Worm (Caenorhabditis elegans) whole organism, L2 larva: Measurements from ENCODE around the gene F47G3.1.

Source experiments
- C34F6.9 ChIP-seq: fragments of 150-350 bp; optimal IDR thresholded peaks from 2 replicates; lab custom pipeline; 2014; ENCODE audit warnings: missing biosample characterization, missing genetic modification characterization
- F13H6.1 ChIP-seq: sonication (generic microtip); optimal IDR thresholded peaks from 2 replicates; lab custom pipeline; 2016; ENCODE audit warnings: missing genetic modification characterization, missing compliant biosample characterization
- ZK546.5 ChIP-seq: sonication (generic microtip); optimal IDR thresholded peaks from 2 replicates; lab custom pipeline; 2017; ENCODE audit warnings: missing biosample characterization, missing genetic modification characterization
- alr-1 ChIP-seq: fragments of 150-350 bp; optimal IDR thresholded peaks from 2 replicates; lab custom pipeline; 2014; ENCODE audit warnings: missing biosample characterization, missing genetic modification characterization
- aly-2 ChIP-seq: fragments of 150-350 bp; optimal IDR thresholded peaks from 2 replicates; lab custom pipeline; 2014; ENCODE audit warnings: missing biosample characterization, missing genetic modification characterization
- ama-1 ChIP-seq: fragments of 150-350 bp; optimal IDR thresholded peaks from 2 replicates; lab custom pipeline; 2018; ENCODE audit warnings: inconsistent platforms
- blmp-1 ChIP-seq: sonication (generic microtip); optimal IDR thresholded peaks from 2 replicates; lab custom pipeline; 2017; ENCODE audit warnings: missing genetic modification characterization, mild to moderate bottlenecking, missing compliant biosample characterization, antibody characterized with exemption, moderate library complexity; ENCODE audit not compliant: insufficient read depth
- ceh-16 ChIP-seq: fragments of 150-350 bp; optimal IDR thresholded peaks from 2 replicates; lab custom pipeline; 2014; ENCODE audit warnings: missing biosample characterization, missing genetic modification characterization
- ceh-82 ChIP-seq: fragments of 150-350 bp; optimal IDR thresholded peaks from 2 replicates; lab custom pipeline; 2014; ENCODE audit warnings: missing biosample characterization, missing genetic modification characterization
- crh-2 ChIP-seq: sonication (generic microtip); optimal IDR thresholded peaks from 2 replicates; lab custom pipeline; 2017; ENCODE audit warnings: missing biosample characterization, missing genetic modification characterization
- dmd-4 ChIP-seq: sonication (generic microtip); optimal IDR thresholded peaks from 2 replicates; lab custom pipeline; 2017; ENCODE audit warnings: missing biosample characterization, missing genetic modification characterization
- egl-27 ChIP-seq: sonication (generic microtip); optimal IDR thresholded peaks from 3 replicates; lab custom pipeline; 2017; ENCODE audit warnings: missing biosample characterization, missing genetic modification reagents, missing genetic modification characterization
- elt-1 ChIP-seq: fragments of 150-350 bp; optimal IDR thresholded peaks from 2 replicates; lab custom pipeline; 2014; ENCODE audit warnings: missing biosample characterization, missing genetic modification characterization
- elt-3 ChIP-seq: sonication (generic microtip); optimal IDR thresholded peaks from 2 replicates; lab custom pipeline; 2017; ENCODE audit warnings: missing biosample characterization, missing genetic modification characterization
- gmeb-1 ChIP-seq: fragments of 150-350 bp; optimal IDR thresholded peaks from 2 replicates; lab custom pipeline; 2014; ENCODE audit warnings: missing biosample characterization, missing genetic modification characterization
- lin-13 ChIP-seq: fragments of 150-350 bp; optimal IDR thresholded peaks from 2 replicates; lab custom pipeline; 2014; ENCODE audit warnings: missing biosample characterization, missing genetic modification reagents, missing genetic modification characterization
- lin-39 ChIP-seq: fragments of 150-350 bp; optimal IDR thresholded peaks from 2 replicates; lab custom pipeline; 2014; ENCODE audit warnings: missing biosample characterization, missing genetic modification reagents, missing genetic modification characterization
- lsy-2 ChIP-seq, 2 experiments: fragments of 150-350 bp in 1 of 2; sonication (generic microtip) in 1 of 2; optimal IDR thresholded peaks; 2 replicates each; lab custom pipeline; 2014 to 2017; ENCODE audit warnings: missing biosample characterization in 2 of 2, missing genetic modification characterization in 2 of 2
- mab-5 ChIP-seq: fragments of 150-350 bp; optimal IDR thresholded peaks from 2 replicates; lab custom pipeline; 2014; ENCODE audit warnings: missing biosample characterization, missing genetic modification characterization
- mbf-1 ChIP-seq: sonication (generic microtip); optimal IDR thresholded peaks from 2 replicates; lab custom pipeline; 2017; ENCODE audit warnings: missing biosample characterization, missing genetic modification characterization
- mdl-1 ChIP-seq, 2 experiments: fragments of 150-350 bp in 1 of 2; sonication (generic microtip) in 1 of 2; optimal IDR thresholded peaks; 2 replicates each; lab custom pipeline; 2017; ENCODE audit warnings: missing biosample characterization in 2 of 2, missing genetic modification characterization in 2 of 2
- nhr-10 ChIP-seq: sonication (generic microtip); optimal IDR thresholded peaks from 2 replicates; lab custom pipeline; 2017; ENCODE audit warnings: missing biosample characterization, missing genetic modification characterization
- nhr-11 ChIP-seq: fragments of 150-350 bp; optimal IDR thresholded peaks from 2 replicates; lab custom pipeline; 2014; ENCODE audit warnings: missing biosample characterization, missing genetic modification characterization
- nhr-12 ChIP-seq: fragments of 150-350 bp; optimal IDR thresholded peaks from 2 replicates; lab custom pipeline; 2014; ENCODE audit warnings: missing biosample characterization, missing genetic modification characterization
- nhr-129 ChIP-seq: fragments of 150-350 bp; optimal IDR thresholded peaks from 2 replicates; lab custom pipeline; 2014; ENCODE audit warnings: missing biosample characterization, missing genetic modification characterization
- nhr-23 ChIP-seq: fragments of 150-350 bp; optimal IDR thresholded peaks from 2 replicates; lab custom pipeline; 2014; ENCODE audit warnings: missing biosample characterization, missing genetic modification reagents, missing genetic modification characterization
- nhr-237 ChIP-seq: fragments of 150-350 bp; optimal IDR thresholded peaks from 2 replicates; lab custom pipeline; 2014; ENCODE audit warnings: missing biosample characterization, missing genetic modification characterization
- nhr-6 ChIP-seq: fragments of 150-350 bp; optimal IDR thresholded peaks from 2 replicates; lab custom pipeline; 2014; ENCODE audit warnings: missing biosample characterization, missing genetic modification characterization
- nhr-77 ChIP-seq: fragments of 150-350 bp; optimal IDR thresholded peaks from 2 replicates; lab custom pipeline; 2014; ENCODE audit warnings: missing biosample characterization, missing genetic modification characterization
- peb-1 ChIP-seq: fragments of 150-350 bp; optimal IDR thresholded peaks from 2 replicates; lab custom pipeline; 2014; ENCODE audit warnings: missing biosample characterization, missing genetic modification characterization
- sem-4 ChIP-seq: fragments of 150-350 bp; optimal IDR thresholded peaks from 2 replicates; lab custom pipeline; 2014; ENCODE audit warnings: missing biosample characterization, missing genetic modification reagents, missing genetic modification characterization
- skn-1 ChIP-seq: sonication (generic microtip); optimal IDR thresholded peaks from 2 replicates; lab custom pipeline; 2017; ENCODE audit warnings: missing biosample characterization, missing genetic modification characterization
- sma-3 ChIP-seq: sonication (generic microtip); optimal IDR thresholded peaks from 2 replicates; lab custom pipeline; 2016; ENCODE audit warnings: missing genetic modification reagents, missing genetic modification characterization, missing compliant biosample characterization
- sma-9 ChIP-seq, 2 experiments: fragments of 150-350 bp in 1 of 2; sonication (generic microtip) in 1 of 2; optimal IDR thresholded peaks; 2 replicates each; lab custom pipeline; 2014 to 2016; ENCODE audit warnings: missing genetic modification characterization in 2 of 2, mild to moderate bottlenecking in 1 of 2, missing biosample characterization in 1 of 2, missing compliant biosample characterization in 1 of 2, missing genetic modification reagents in 1 of 2, moderate library complexity in 1 of 2
- snpc-4 ChIP-seq: fragments of 150-350 bp; optimal IDR thresholded peaks from 2 replicates; lab custom pipeline; 2014; ENCODE audit warnings: missing biosample characterization, missing genetic modification characterization
- unc-55 ChIP-seq: fragments of 150-350 bp; sonication (generic microtip); optimal IDR thresholded peaks from 3 replicates; lab custom pipeline; 2014; ENCODE audit warnings: missing biosample characterization, missing genetic modification reagents, missing genetic modification characterization
- zag-1 ChIP-seq: fragments of 150-350 bp; optimal IDR thresholded peaks from 2 replicates; lab custom pipeline; 2014; ENCODE audit warnings: missing biosample characterization, missing genetic modification characterization
- ztf-1 ChIP-seq: fragments of 200-800 bp; sonication (Bioruptor generic); conservative IDR thresholded peaks from 2 replicates; pipeline ENCODE4 v1.3.6; 2022; ENCODE audit warnings: missing genetic modification characterization, missing compliant biosample characterization
- ztf-11 ChIP-seq: sonication (generic microtip); optimal IDR thresholded peaks from 2 replicates; lab custom pipeline; 2017; ENCODE audit warnings: missing biosample characterization, missing genetic modification characterization
- ztf-4 ChIP-seq: fragments of 150-350 bp; optimal IDR thresholded peaks from 2 replicates; lab custom pipeline; 2014; ENCODE audit warnings: missing biosample characterization, missing genetic modification characterization

F47G3.1 gene

DNA sequence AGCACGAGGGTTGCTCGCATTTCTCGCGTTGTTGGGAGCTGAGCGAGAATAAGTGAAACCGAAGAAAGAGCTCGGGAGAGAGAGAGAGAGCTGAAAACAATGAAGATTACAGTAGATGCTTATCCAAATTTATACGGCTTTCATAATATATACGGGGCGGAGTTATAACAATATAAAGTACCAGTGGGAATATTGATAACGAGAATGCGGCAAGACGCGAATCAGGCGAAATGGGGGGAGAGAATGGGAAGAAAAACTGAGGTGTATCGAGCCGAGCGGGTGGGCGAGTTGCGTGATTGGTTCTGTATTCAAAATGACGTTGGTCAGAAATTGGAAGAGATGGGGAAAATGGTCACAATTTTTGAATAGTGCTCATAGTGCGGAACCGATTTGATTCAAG, 40.9 kb upstream of the F47G3.1 start, which contains the start of gene nlp-2:
nlp-2 (minus strand) TSS at position 101 of the 400 bp plus-strand sequence.
- TF ChIP-seq mbf-1 (tag; lab: Kevin White, UChicago) (no peak), mdl-1 (tag; optimal IDR thresholded peaks at IDR 0.05; lab: Kevin White, UChicago) (no peak), C34F6.9 (tag; lab: Kevin White, UChicago) (no peak), elt-1 (tag; lab: Kevin White, UChicago) (no peak)

DNA sequence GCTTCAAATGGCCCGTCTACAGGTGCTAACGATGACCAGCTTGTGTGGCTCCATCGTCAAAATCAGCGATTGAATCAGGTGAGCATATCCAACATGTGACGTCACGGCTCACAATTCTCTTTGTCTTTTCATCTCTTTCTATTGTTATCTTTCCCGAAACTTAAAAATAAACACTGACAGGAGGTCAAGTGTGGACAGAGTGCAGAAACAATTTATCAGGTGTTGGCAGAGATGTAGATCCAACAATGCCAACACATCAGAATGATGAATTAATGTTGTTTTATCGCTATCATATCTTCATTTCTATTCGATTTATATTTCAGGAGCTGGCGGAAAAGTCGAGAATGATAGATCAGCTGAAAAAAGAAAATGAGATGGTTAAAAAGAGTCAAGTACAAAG, 37.6 kb upstream of the F47G3.1 start:
- TF ChIP-seq ceh-16 (tag; lab: Kevin White, UChicago) = no peak
- TF ChIP-seq nhr-129 (tag; lab: Kevin White, UChicago) = peak; percentile 63

DNA sequence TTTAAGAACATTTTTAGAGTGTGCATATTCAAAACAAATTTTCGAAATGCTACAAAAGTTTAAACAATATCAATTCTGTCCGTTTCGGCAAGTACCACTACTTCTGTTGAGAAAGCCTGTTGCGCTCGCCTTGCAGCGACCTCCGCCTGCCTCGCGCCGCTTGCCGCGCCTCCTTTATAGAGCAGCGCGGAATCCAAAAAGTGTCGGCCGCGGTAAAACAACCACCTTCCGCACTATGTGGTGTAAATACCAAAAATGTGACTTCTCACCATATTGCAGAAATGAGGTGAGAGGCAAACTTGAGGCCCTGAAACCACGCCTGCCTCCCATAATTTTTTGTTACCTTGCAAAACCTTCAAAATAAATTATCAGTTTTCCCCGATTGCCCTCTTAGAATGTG, 32.6 kb upstream of the F47G3.1 start:
- TF ChIP-seq unc-55 = no peak
- TF ChIP-seq aly-2 = no peak
- TF ChIP-seq C34F6.9 (tag; lab: Kevin White, UChicago) = no peak
- no peak for TF ChIP-seq lsy-2 (tag; optimal IDR thresholded peaks at IDR 0.05; lab: Kevin White, UChicago)
- TF ChIP-seq lin-39 (tag; lab: Kevin White, UChicago) = no peak

- TF ChIP-seq elt-3 (tag; lab: Kevin White, UChicago) (no peak), mab-5 (tag; lab: Kevin White, UChicago) (no peak), crh-2 (tag; lab: Kevin White, UChicago) (no peak), lin-39 (tag; lab: Kevin White, UChicago) (no peak), elt-1 (tag; lab: Kevin White, UChicago) (no peak), dmd-4 (no peak), mdl-1 (tag; optimal IDR thresholded peaks at IDR 0.05; lab: Kevin White, UChicago) (no peak), peb-1 (tag; lab: Kevin White, UChicago) (no peak), zag-1 (tag; lab: Kevin White, UChicago) (no peak), skn-1 (tag; lab: Kevin White, UChicago) (no peak), snpc-4 (tag; lab: Kevin White, UChicago) (no peak), alr-1 (tag; lab: Kevin White, UChicago) (no peak), mbf-1 (tag; lab: Kevin White, UChicago) (no peak)
Observed at ce11 chrX:2359797-2360196, 25.8 kb upstream of the F47G3.1 start, which contains the start of gene lgc-40. Gene lgc-40 (plus strand): TSS chrX:2360097.

- TF ChIP-seq egl-27 (tag; lab: Kevin White, UChicago) (no peak), lsy-2 (tag; optimal IDR thresholded peaks at IDR 0.05; lab: Kevin White, UChicago) (no peak), ceh-82 (no peak), sma-3 (GFP tag; lab: Kevin White, UChicago) (no peak), mdl-1 (tag; optimal IDR thresholded peaks at IDR 0.05; lab: Kevin White, UChicago) (no peak), peb-1 (tag; lab: Kevin White, UChicago) (no peak), unc-55 (no peak), C34F6.9 (tag; lab: Kevin White, UChicago) (no peak), nhr-237 (tag; lab: Kevin White, UChicago) (no peak), lin-39 (tag; lab: Kevin White, UChicago) (no peak), blmp-1 (tag; lab: Kevin White, UChicago) (no peak), nhr-10 (tag; lab: Kevin White, UChicago) (no peak), ztf-11 (tag; lab: Kevin White, UChicago) (no peak), ZK546.5 (tag; lab: Kevin White, UChicago) (no peak), mab-5 (tag; lab: Kevin White, UChicago) (no peak), nhr-77 (tag; lab: Kevin White, UChicago) (no peak)
Observed at ce11 chrX:2362872-2363271, 22.7 kb upstream of the F47G3.1 start.

- TF ChIP-seq C34F6.9 (tag; lab: Kevin White, UChicago) (peak; percentile 75), nhr-23 (tag; lab: Kevin White, UChicago) (no peak), ceh-82 (peak; percentile 79), nhr-77 (tag; lab: Kevin White, UChicago) (peak; percentile 93), ztf-1 (GFP tag; lab: Robert Waterston, UW) (no peak), crh-2 (tag; lab: Kevin White, UChicago) (peak; percentile 97), F13H6.1 (tag; lab: Kevin White, UChicago) (peak; percentile 84), elt-1 (tag; lab: Kevin White, UChicago) (no peak), nhr-12 (peak; percentile 48), ama-1 (lab: Kevin White, UChicago) (no peak), gmeb-1 (tag; lab: Kevin White, UChicago) (peak; percentile 92), mab-5 (tag; lab: Kevin White, UChicago) (peak; percentile 53), nhr-10 (tag; lab: Kevin White, UChicago) (peak; percentile 91), sma-9 (GFP tag; optimal IDR thresholded peaks at IDR 0.05; lab: Kevin White, UChicago) (peak; percentile 85), sma-9 (tag; optimal IDR thresholded peaks at IDR 0.05; lab: Kevin White, UChicago) (no peak), snpc-4 (tag; lab: Kevin White, UChicago) (peak; percentile 63), nhr-129 (tag; lab: Kevin White, UChicago) (peak; percentile 85), lin-13 (GFP tag; lab: Kevin White, UChicago) (peak; percentile 94), nhr-6 (tag; lab: Kevin White, UChicago) (peak; percentile 89), ztf-4 (peak; percentile 69), aly-2 (peak; percentile 68), nhr-11 (tag; lab: Kevin White, UChicago) (peak; percentile 17), sem-4 (tag; lab: Kevin White, UChicago) (peak; percentile 90)
Observed at ce11 chrX:2364703-2365299, 20.8 kb upstream of the F47G3.1 start.
